Fruit fly (Drosophila melanogaster) whole organism, embryonic: Measurements from ENCODE around the gene ovm.
A peak's percentile ranks its signal among the peaks of the same experiment; 100 is the strongest.

Experiments
- CG11093 ChIP-seq: fragments of 200-800 bp; sonication (Bioruptor generic); IDR thresholded peaks from 3 replicates; pipeline ENCODE4 v1.3.6; 2022; ENCODE audit warnings: missing biosample characterization, missing genetic modification characterization
- CG11247 ChIP-seq: fragments of 200-800 bp; sonication (Bioruptor generic); IDR thresholded peaks from 2 replicates; pipeline ENCODE4 v1.3.6; 2022; ENCODE audit warnings: missing biosample characterization, missing genetic modification characterization
- CG12155 ChIP-seq: fragments of 200-800 bp; sonication (Bioruptor generic); optimal IDR thresholded peaks from 3 replicates; lab custom pipeline; 2016; ENCODE audit warnings: missing biosample characterization, missing genetic modification characterization
- CG1602 ChIP-seq: fragments of 200-800 bp; sonication (Bioruptor generic); optimal IDR thresholded peaks from 3 replicates; lab custom pipeline; 2016; ENCODE audit warnings: missing biosample characterization, missing genetic modification characterization
- CG16813 ChIP-seq: fragments of 200-800 bp; sonication (Bioruptor generic); IDR thresholded peaks from 3 replicates; pipeline ENCODE4 v1.3.6; 2022; ENCODE audit warnings: missing biosample characterization, missing genetic modification characterization; ENCODE audit not compliant: partially characterized antibody
- CG30431 ChIP-seq: fragments of 200-800 bp; sonication (Bioruptor generic); optimal IDR thresholded peaks from 2 replicates; lab custom pipeline; 2017; ENCODE audit warnings: missing biosample characterization, missing genetic modification characterization
- CG3163 ChIP-seq: fragments of 200-800 bp; sonication (Bioruptor generic); optimal IDR thresholded peaks from 3 replicates; lab custom pipeline; 2016; ENCODE audit warnings: missing biosample characterization, missing genetic modification characterization
- CG33213 ChIP-seq: fragments of 200-800 bp; sonication (Bioruptor generic); optimal IDR thresholded peaks from 3 replicates; lab custom pipeline; 2016; ENCODE audit warnings: missing biosample characterization, missing genetic modification characterization
- CG34376 ChIP-seq: fragments of 200-800 bp; sonication (Bioruptor generic); optimal IDR thresholded peaks from 2 replicates; lab custom pipeline; 2018; ENCODE audit warnings: missing biosample characterization, mild to moderate bottlenecking, missing genetic modification characterization
- CG3726 ChIP-seq: fragments of 200-800 bp; sonication (Bioruptor generic); IDR thresholded peaks from 3 replicates; pipeline ENCODE4, ENCODE4 v1.3.6; 2022; ENCODE audit warnings: missing biosample characterization, missing genetic modification characterization
- CG4404 ChIP-seq: fragments of 200-800 bp; sonication (Bioruptor generic); IDR thresholded peaks from 2 replicates; pipeline ENCODE4 v1.3.6; 2022; ENCODE audit warnings: missing biosample characterization, missing genetic modification characterization
- CG5180 ChIP-seq: fragments of 200-800 bp; sonication (Bioruptor generic); optimal IDR thresholded peaks from 3 replicates; lab custom pipeline; 2017; ENCODE audit warnings: missing biosample characterization, missing genetic modification characterization, mild to moderate bottlenecking, moderate library complexity, missing genetic modification reagents
- CG6654 ChIP-seq: fragments of 200-800 bp; sonication (Bioruptor generic); optimal IDR thresholded peaks from 2 replicates; lab custom pipeline; 2017; ENCODE audit warnings: missing biosample characterization, mild to moderate bottlenecking, missing genetic modification characterization
- CG7963 ChIP-seq: fragments of 200-800 bp; sonication (Bioruptor generic); IDR thresholded peaks from 3 replicates; pipeline ENCODE4 v1.3.6; 2022; ENCODE audit warnings: missing biosample characterization, missing genetic modification characterization; ENCODE audit not compliant: partially characterized antibody
- CG8290 ChIP-seq, 3 experiments: fragments of 200-800 bp; sonication (Bioruptor generic); optimal IDR thresholded peaks; 2 replicates each; lab custom pipeline; 2016 to 2019; ENCODE audit warnings: missing biosample characterization in 3 of 3, missing genetic modification characterization in 3 of 3, mild to moderate bottlenecking in 2 of 3, moderate library complexity in 1 of 3
- CG8359 ChIP-seq: fragments of 200-800 bp; sonication (Bioruptor generic); optimal IDR thresholded peaks from 2 replicates; lab custom pipeline; 2017; ENCODE audit warnings: missing biosample characterization, mild to moderate bottlenecking, missing genetic modification characterization, borderline replicate concordance
- CG8924 ChIP-seq: fragments of 200-800 bp; optimal IDR thresholded peaks from 3 replicates; lab custom pipeline; 2019; ENCODE audit warnings: missing biosample characterization, mild to moderate bottlenecking, missing genetic modification characterization, moderate library complexity
- CG8944 ChIP-seq: fragments of 200-800 bp; sonication (Bioruptor generic); optimal IDR thresholded peaks from 3 replicates; lab custom pipeline; 2016; ENCODE audit warnings: missing biosample characterization, missing genetic modification characterization
- CG9797 ChIP-seq: fragments of 200-800 bp; sonication (Bioruptor generic); optimal IDR thresholded peaks from 3 replicates; lab custom pipeline; 2018; ENCODE audit warnings: missing biosample characterization, mild to moderate bottlenecking, missing genetic modification characterization
- Deaf1 ChIP-seq: fragments of 200-800 bp; optimal IDR thresholded peaks from 3 replicates; lab custom pipeline; 2019; ENCODE audit warnings: missing biosample characterization, mild to moderate bottlenecking, missing genetic modification characterization, moderate library complexity
- Elba2 ChIP-seq: fragments of 200-800 bp; sonication (Bioruptor generic); optimal IDR thresholded peaks from 3 replicates; lab custom pipeline; 2016; ENCODE audit warnings: missing biosample characterization, missing genetic modification characterization
- Fer2 ChIP-seq: fragments of 200-800 bp; sonication (Bioruptor generic); optimal IDR thresholded peaks from 2 replicates; lab custom pipeline; 2018; ENCODE audit warnings: missing biosample characterization, mild to moderate bottlenecking, missing genetic modification characterization, moderate library complexity
- GATAe ChIP-seq: fragments of 200-800 bp; sonication (Bioruptor generic); conservative IDR thresholded peaks from 2 replicates; pipeline ENCODE4 v1.3.6; 2022; ENCODE audit warnings: missing biosample characterization, missing genetic modification characterization
- Gug ChIP-seq: fragments of 200-800 bp; sonication (Bioruptor generic); IDR thresholded peaks from 4 replicates; pipeline ENCODE4 v1.3.6; 2022; ENCODE audit warnings: missing biosample characterization, missing genetic modification characterization
- HmgZ ChIP-seq: fragments of 200-800 bp; sonication (Bioruptor generic); optimal IDR thresholded peaks from 2 replicates; lab custom pipeline; 2018; ENCODE audit warnings: missing biosample characterization, mild to moderate bottlenecking, missing genetic modification characterization
- Lhr ChIP-seq: fragments of 200-800 bp; sonication (Bioruptor generic); optimal IDR thresholded peaks from 3 replicates; lab custom pipeline; 2017; ENCODE audit warnings: mild to moderate bottlenecking, missing biosample characterization, missing genetic modification reagents, missing genetic modification characterization
- NFAT ChIP-seq: fragments of 200-800 bp; sonication (Bioruptor generic); IDR thresholded peaks from 2 replicates; pipeline ENCODE4 v1.3.6; 2022; ENCODE audit warnings: missing biosample characterization, missing genetic modification characterization
- Ptx1 ChIP-seq: fragments of 200-800 bp; sonication (Bioruptor generic); IDR thresholded peaks from 2 replicates; pipeline ENCODE4 v1.3.6; 2022; ENCODE audit warnings: missing biosample characterization, missing genetic modification characterization
- Rfx ChIP-seq: fragments of 200-800 bp; sonication (Bioruptor generic); IDR thresholded peaks from 2 replicates; pipeline ENCODE4 v1.3.6; 2022; ENCODE audit warnings: missing biosample characterization, missing genetic modification characterization
- Side ChIP-seq: fragments of 200-800 bp; sonication (Bioruptor generic); optimal IDR thresholded peaks from 2 replicates; lab custom pipeline; 2016; ENCODE audit warnings: missing biosample characterization, missing genetic modification characterization
- Sox100B ChIP-seq: fragments of 200-800 bp; sonication (Bioruptor generic); optimal IDR thresholded peaks from 3 replicates; lab custom pipeline; 2018; ENCODE audit warnings: missing biosample characterization, mild to moderate bottlenecking, missing genetic modification characterization
- aop ChIP-seq: fragments of 200-800 bp; sonication (Bioruptor generic); IDR thresholded peaks from 2 replicates; pipeline ENCODE4 v1.3.6; 2022; ENCODE audit warnings: missing biosample characterization, missing genetic modification characterization
- cg ChIP-seq: fragments of 200-800 bp; sonication (Bioruptor generic); optimal IDR thresholded peaks from 3 replicates; lab custom pipeline; 2019; ENCODE audit warnings: missing biosample characterization, mild to moderate bottlenecking, missing genetic modification characterization, moderate library complexity
- dati ChIP-seq: fragments of 200-800 bp; sonication (Bioruptor generic); IDR thresholded peaks from 2 replicates; pipeline ENCODE4 v1.3.6; 2022; ENCODE audit warnings: missing biosample characterization, missing genetic modification characterization
- dm ChIP-seq: fragments of 200-800 bp; sonication (Bioruptor generic); optimal IDR thresholded peaks from 3 replicates; lab custom pipeline; 2016; ENCODE audit warnings: missing biosample characterization, missing genetic modification characterization
- dpn ChIP-seq, 2 experiments: fragments of 200-800 bp; sonication (Bioruptor generic); optimal IDR thresholded peaks; 3 replicates each; lab custom pipeline; 2016; ENCODE audit warnings: missing biosample characterization in 2 of 2, missing genetic modification characterization in 2 of 2
- grau ChIP-seq: fragments of 200-800 bp; optimal IDR thresholded peaks from 3 replicates; lab custom pipeline; 2019; ENCODE audit warnings: missing biosample characterization, mild to moderate bottlenecking, missing genetic modification characterization, moderate library complexity
- hb ChIP-seq: fragments of 200-800 bp; sonication (Bioruptor generic); IDR thresholded peaks from 3 replicates; pipeline ENCODE4 v1.3.6; 2022; ENCODE audit warnings: missing biosample characterization, missing genetic modification characterization; ENCODE audit not compliant: partially characterized antibody
- pb ChIP-seq: fragments of 200-800 bp; sonication (Bioruptor generic); optimal IDR thresholded peaks from 3 replicates; lab custom pipeline; 2016; ENCODE audit warnings: missing biosample characterization, missing genetic modification characterization
- sima ChIP-seq: fragments of 200-800 bp; sonication (Bioruptor generic); optimal IDR thresholded peaks from 2 replicates; lab custom pipeline; 2016; ENCODE audit warnings: missing biosample characterization, missing genetic modification characterization
- sisA ChIP-seq: fragments of 200-800 bp; sonication (Bioruptor generic); IDR thresholded peaks from 2 replicates; pipeline ENCODE4 v1.3.6; 2022; ENCODE audit warnings: missing biosample characterization, missing genetic modification characterization
- sob ChIP-seq: fragments of 200-800 bp; sonication (Bioruptor generic); IDR thresholded peaks from 2 replicates; pipeline ENCODE4 v1.3.6; 2022; ENCODE audit warnings: missing biosample characterization, missing genetic modification characterization
- ssp ChIP-seq: fragments of 200-800 bp; sonication (Bioruptor generic); IDR thresholded peaks from 2 replicates; pipeline ENCODE4 v1.3.6; 2022; ENCODE audit warnings: missing biosample characterization, missing genetic modification characterization
- tna ChIP-seq: fragments of 200-800 bp; sonication (Bioruptor generic); IDR thresholded peaks from 2 replicates; pipeline ENCODE4 v1.3.6; 2022; ENCODE audit warnings: missing biosample characterization, missing genetic modification characterization; ENCODE audit not compliant: partially characterized antibody
- trh ChIP-seq: fragments of 200-800 bp; sonication (Bioruptor generic); optimal IDR thresholded peaks from 2 replicates; lab custom pipeline; 2016; ENCODE audit warnings: missing biosample characterization, missing genetic modification characterization
- twi ChIP-seq: fragments of 200-800 bp; optimal IDR thresholded peaks from 2 replicates; lab custom pipeline; 2019; ENCODE audit warnings: missing biosample characterization, mild to moderate bottlenecking, missing genetic modification characterization, moderate library complexity
- yki ChIP-seq: fragments of >200 bp; optimal IDR thresholded peaks from 3 replicates; lab custom pipeline; 2018
- zf30C ChIP-seq: fragments of 200-800 bp; sonication (Bioruptor generic); optimal IDR thresholded peaks from 3 replicates; lab custom pipeline; 2018; ENCODE audit warnings: missing biosample characterization, mild to moderate bottlenecking, missing genetic modification characterization

The ovm gene

dm6 chr2L:128977-129941, 11.5 kb downstream of the ovm start (continued):
- TF ChIP-seq GATAe (no peak; the same call in 1 of the 2 replicates), tna (peak; percentile 42; the same call in 1 of the 2 replicates), pb (GFP tag; lab: Kevin White, UChicago) (no peak), CG11247 (GFP tag; lab: Robert Waterston, UW) (no peak), CG34376 (GFP tag; lab: Kevin White, UChicago) (peak; percentile 87), CG33213 (GFP tag; lab: Kevin White, UChicago) (peak; percentile 11), CG8290 (GFP tag; optimal IDR thresholded peaks at IDR 0.05; lab: Kevin White, UChicago) (peak; percentile 41), CG8290 (tag; optimal IDR thresholded peaks at IDR 0.05; lab: Kevin White, UChicago) (peak; percentile 21 to 82), Lhr (no peak), CG7963 (GFP tag; lab: Robert Waterston, UW) (0 out of 3 replicates have a peak, but pooled peaks have one; percentile 36), ssp (GFP tag; lab: Robert Waterston, UW) (no peak), dati (no peak), CG1602 (GFP tag; lab: Kevin White, UChicago) (no peak), sima (GFP tag; lab: Kevin White, UChicago) (no peak), Ptx1 (GFP tag; lab: Robert Waterston, UW) (no peak), CG12155 (GFP tag; lab: Kevin White, UChicago) (peak; percentile 34), twi (tag; lab: Kevin White, UChicago) (no peak), sob (GFP tag; lab: Robert Waterston, UW) (peak; percentile 54; the same call in 1 of the 2 replicates), CG3726 (GFP tag; lab: Robert Waterston, UW) (no peak), Rfx (peak; percentile 60), CG30431 (GFP tag; lab: Kevin White, UChicago) (no peak), hb (GFP tag; lab: Robert Waterston, UW) (no peak), Side (GFP tag; lab: Kevin White, UChicago) (peak; percentile 46), Gug (GFP tag; lab: Robert Waterston, UW) (no peak; the same call in 3 of the 4 replicates), CG5180 (GFP tag; lab: Kevin White, UChicago) (no peak), CG8944 (GFP tag; lab: Kevin White, UChicago) (no peak), Fer2 (tag; lab: Kevin White, UChicago) (no peak), dm (GFP tag; lab: Kevin White, UChicago) (peak; percentile 11), CG11093 (GFP tag; lab: Robert Waterston, UW) (no peak), HmgZ (peak; percentile 86), CG6654 (GFP tag; lab: Kevin White, UChicago) (no peak), CG3163 (no peak), sisA (GFP tag; lab: Robert Waterston, UW) (no peak), aop (peak; percentile 56; the same call in 1 of the 2 replicates), CG9797 (GFP tag; lab: Kevin White, UChicago) (no peak), Sox100B (GFP tag; lab: Kevin White, UChicago) (no peak), trh (GFP tag; lab: Kevin White, UChicago) (no peak), CG4404 (no peak), Elba2 (GFP tag; lab: Kevin White, UChicago) (no peak), CG8924 (peak; percentile 53), CG8359 (GFP tag; lab: Kevin White, UChicago) (no peak), zf30C (GFP tag; lab: Kevin White, UChicago) (peak; percentile 1), grau (tag; lab: Kevin White, UChicago) (peak; percentile 35), cg (GFP tag; lab: Kevin White, UChicago) (peak; percentile 21), CG16813 (GFP tag; lab: Robert Waterston, UW) (no peak), Deaf1 (tag; lab: Kevin White, UChicago) (peak; percentile 74), dpn (GFP tag; optimal IDR thresholded peaks at IDR 0.05; lab: Kevin White, UChicago) (peak in 1 of 2 experiments; percentile 14), NFAT (GFP tag; lab: Robert Waterston, UW) (peak; percentile 95), yki (lab: Kevin White, UChicago) (peak; percentile 12)
